Worm (Caenorhabditis elegans) whole organism, L3 larva: ENCODE results near the gene clec-183.

Experiments used
- R02D3.7 ChIP-seq: fragments of 150-350 bp; optimal IDR thresholded peaks from 2 replicates; lab custom pipeline; 2014; ENCODE audit warnings: missing biosample characterization, missing genetic modification characterization
- ZK546.5 ChIP-seq: sonication (generic microtip); optimal IDR thresholded peaks from 2 replicates; lab custom pipeline; 2017; ENCODE audit warnings: missing biosample characterization, missing genetic modification characterization
- aly-2 ChIP-seq: fragments of 150-350 bp; optimal IDR thresholded peaks from 2 replicates; lab custom pipeline; 2014; ENCODE audit warnings: missing biosample characterization, missing genetic modification characterization
- ceh-16 ChIP-seq: sonication (generic microtip); optimal IDR thresholded peaks from 2 replicates; lab custom pipeline; 2017; ENCODE audit warnings: missing biosample characterization, missing genetic modification characterization
- ceh-28 ChIP-seq: fragments of 150-350 bp; optimal IDR thresholded peaks from 2 replicates; lab custom pipeline; 2014; ENCODE audit warnings: missing biosample characterization, missing genetic modification reagents, missing genetic modification characterization
- ceh-82 ChIP-seq: fragments of 150-350 bp; optimal IDR thresholded peaks from 2 replicates; lab custom pipeline; 2014; ENCODE audit warnings: missing biosample characterization, missing genetic modification characterization
- ceh-9 ChIP-seq: sonication (generic microtip); optimal IDR thresholded peaks from 2 replicates; lab custom pipeline; 2018; ENCODE audit warnings: missing biosample characterization, missing genetic modification characterization
- daf-12 ChIP-seq: fragments of 150-350 bp; optimal IDR thresholded peaks from 2 replicates; lab custom pipeline; 2014; ENCODE audit warnings: missing biosample characterization, missing genetic modification reagents, missing genetic modification characterization
- egl-27 ChIP-seq: sonication (generic microtip); optimal IDR thresholded peaks from 4 replicates; lab custom pipeline; 2017; ENCODE audit warnings: missing biosample characterization, missing genetic modification reagents, missing genetic modification characterization
- egl-5 ChIP-seq: fragments of 150-350 bp; optimal IDR thresholded peaks from 2 replicates; lab custom pipeline; 2017; ENCODE audit warnings: missing biosample characterization, missing genetic modification reagents, missing genetic modification characterization, inconsistent platforms
- elt-1 ChIP-seq: fragments of 150-350 bp; optimal IDR thresholded peaks from 2 replicates; lab custom pipeline; 2014; ENCODE audit warnings: missing biosample characterization, missing genetic modification characterization
- elt-2 ChIP-seq: sonication (generic microtip); optimal IDR thresholded peaks from 2 replicates; lab custom pipeline; 2016; ENCODE audit warnings: missing genetic modification reagents, mild to moderate bottlenecking, missing genetic modification characterization, missing compliant biosample characterization
- elt-3 ChIP-seq, 3 experiments: fragments of 150-350 bp in 1 of 3; sonication (generic microtip) in 2 of 3; optimal IDR thresholded peaks; 2 replicates in 2 of 3; 4 replicates in 1 of 3; lab custom pipeline; 2014 to 2017; ENCODE audit warnings: missing biosample characterization in 3 of 3, missing genetic modification characterization in 3 of 3
- eor-1 ChIP-seq, 2 experiments: fragments of 150-350 bp; optimal IDR thresholded peaks; 2 replicates each; lab custom pipeline; 2014 to 2018; ENCODE audit warnings: missing biosample characterization in 2 of 2, missing genetic modification characterization in 2 of 2
- fkh-10 ChIP-seq: sonication (generic microtip); optimal IDR thresholded peaks from 2 replicates; lab custom pipeline; 2017; ENCODE audit warnings: missing biosample characterization, missing genetic modification reagents, missing genetic modification characterization
- fkh-2 ChIP-seq: fragments of 150-350 bp; optimal IDR thresholded peaks from 2 replicates; lab custom pipeline; 2014; ENCODE audit warnings: missing biosample characterization, missing genetic modification reagents, missing genetic modification characterization
- hmg-11 ChIP-seq: sonication (generic microtip); optimal IDR thresholded peaks from 2 replicates; lab custom pipeline; 2016; ENCODE audit warnings: missing genetic modification characterization, missing compliant biosample characterization
- jun-1 ChIP-seq: fragments of 150-350 bp; optimal IDR thresholded peaks from 2 replicates; lab custom pipeline; 2014; ENCODE audit warnings: missing biosample characterization, missing genetic modification reagents, missing genetic modification characterization
- lin-15B ChIP-seq: fragments of 150-350 bp; optimal IDR thresholded peaks from 2 replicates; lab custom pipeline; 2014; ENCODE audit warnings: missing biosample characterization, missing genetic modification characterization
- lin-39 ChIP-seq: fragments of 150-350 bp; optimal IDR thresholded peaks from 2 replicates; lab custom pipeline; 2018; ENCODE audit warnings: missing biosample characterization, missing genetic modification reagents, missing genetic modification characterization
- lsy-12 ChIP-seq: sonication (generic microtip); optimal IDR thresholded peaks from 2 replicates; lab custom pipeline; 2016; ENCODE audit warnings: mild to moderate bottlenecking, missing genetic modification characterization, missing compliant biosample characterization
- mdl-1 ChIP-seq: fragments of 150-350 bp; optimal IDR thresholded peaks from 2 replicates; lab custom pipeline; 2014; ENCODE audit warnings: missing biosample characterization, missing genetic modification characterization
- mml-1 ChIP-seq: fragments of 150-350 bp; sonication (generic microtip); optimal IDR thresholded peaks from 3 replicates; lab custom pipeline; 2014; ENCODE audit warnings: missing biosample characterization, missing genetic modification characterization
- nfya-1 ChIP-seq: sonication (generic microtip); optimal IDR thresholded peaks from 2 replicates; lab custom pipeline; 2017; ENCODE audit warnings: missing genetic modification characterization, mild to moderate bottlenecking, missing compliant biosample characterization, antibody characterized with exemption, moderate library complexity; ENCODE audit not compliant: insufficient read depth
- nhr-11 ChIP-seq: fragments of 150-350 bp; optimal IDR thresholded peaks from 2 replicates; lab custom pipeline; 2014; ENCODE audit warnings: missing biosample characterization, missing genetic modification characterization
- nhr-12 ChIP-seq: fragments of 150-350 bp; optimal IDR thresholded peaks from 2 replicates; lab custom pipeline; 2014; ENCODE audit warnings: missing biosample characterization, missing genetic modification characterization
- nhr-23 ChIP-seq: fragments of 150-350 bp; optimal IDR thresholded peaks from 2 replicates; lab custom pipeline; 2014; ENCODE audit warnings: missing biosample characterization, missing genetic modification reagents, missing genetic modification characterization
- nhr-237 ChIP-seq: fragments of 150-350 bp; optimal IDR thresholded peaks from 2 replicates; lab custom pipeline; 2014; ENCODE audit warnings: missing biosample characterization, missing genetic modification characterization
- nhr-25 ChIP-seq: sonication (generic microtip); optimal IDR thresholded peaks from 2 replicates; lab custom pipeline; 2017; ENCODE audit warnings: missing biosample characterization, missing genetic modification characterization
- nhr-77 ChIP-seq: fragments of 150-350 bp; optimal IDR thresholded peaks from 2 replicates; lab custom pipeline; 2014; ENCODE audit warnings: missing biosample characterization, missing genetic modification characterization
- pha-4 ChIP-seq: fragments of 150-350 bp; optimal IDR thresholded peaks from 2 replicates; lab custom pipeline; 2014; ENCODE audit warnings: missing biosample characterization, missing genetic modification reagents, missing genetic modification characterization
- pqm-1 ChIP-seq: fragments of 150-350 bp; optimal IDR thresholded peaks from 2 replicates; lab custom pipeline; 2017; ENCODE audit warnings: missing biosample characterization, missing genetic modification characterization, inconsistent platforms
- sea-2 ChIP-seq: fragments of 150-350 bp; sonication (generic microtip); optimal IDR thresholded peaks from 4 replicates; lab custom pipeline; 2014; ENCODE audit warnings: missing biosample characterization, missing genetic modification reagents, missing genetic modification characterization
- skn-1 ChIP-seq: fragments of 150-350 bp; optimal IDR thresholded peaks from 2 replicates; lab custom pipeline; 2014; ENCODE audit warnings: missing biosample characterization, missing genetic modification characterization
- snpc-4 ChIP-seq: fragments of 150-350 bp; optimal IDR thresholded peaks from 2 replicates; lab custom pipeline; 2014; ENCODE audit warnings: missing biosample characterization, missing genetic modification characterization
- tbx-2 ChIP-seq: sonication (generic microtip); optimal IDR thresholded peaks from 2 replicates; lab custom pipeline; 2016; ENCODE audit warnings: mild to moderate bottlenecking, missing genetic modification characterization, missing compliant biosample characterization
- unc-39 ChIP-seq: sonication (generic microtip); optimal IDR thresholded peaks from 4 replicates; lab custom pipeline; 2017; ENCODE audit warnings: missing biosample characterization, missing genetic modification characterization
- unc-62 ChIP-seq: fragments of 150-350 bp; sonication (generic microtip); optimal IDR thresholded peaks from 4 replicates; lab custom pipeline; 2014; ENCODE audit warnings: missing biosample characterization, missing genetic modification reagents, missing genetic modification characterization
- zag-1 ChIP-seq: fragments of 150-350 bp; optimal IDR thresholded peaks from 2 replicates; lab custom pipeline; 2014; ENCODE audit warnings: missing biosample characterization, missing genetic modification characterization
- ztf-11 ChIP-seq: fragments of 150-350 bp; optimal IDR thresholded peaks from 2 replicates; lab custom pipeline; 2014; ENCODE audit warnings: missing biosample characterization, missing genetic modification characterization
- ztf-4 ChIP-seq: fragments of 150-350 bp; optimal IDR thresholded peaks from 2 replicates; lab custom pipeline; 2014; ENCODE audit warnings: missing biosample characterization, missing genetic modification characterization

Gene clec-183

DNA sequence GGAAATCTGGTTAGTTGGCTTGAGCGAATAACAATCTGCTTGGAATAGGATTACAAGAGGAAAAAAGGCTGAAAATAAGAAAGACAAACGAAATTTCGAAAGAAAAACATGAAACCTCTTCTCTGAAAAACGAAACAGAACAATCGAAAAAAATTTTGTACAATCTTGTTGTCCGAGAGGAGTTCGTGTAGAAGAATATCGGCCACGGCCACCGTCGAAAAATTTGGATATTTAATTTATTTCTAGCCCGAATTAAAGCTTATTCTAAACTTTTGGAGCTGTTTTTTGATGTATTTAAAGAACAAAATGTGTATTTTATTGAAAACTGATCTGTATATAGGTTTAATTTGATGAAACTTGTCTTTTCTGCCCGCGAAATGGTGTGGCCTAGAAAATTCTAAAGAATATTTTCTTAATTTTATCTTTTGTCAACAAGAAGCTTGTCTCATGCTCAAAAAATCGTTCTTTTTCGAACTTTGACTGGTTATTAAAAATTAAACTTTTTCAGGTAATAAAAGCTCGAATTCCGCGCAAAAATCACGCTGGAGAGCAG, 8.8 kb downstream of the clec-183 start, which contains the start of gene T20D3.5:
Gene T20D3.5 (plus strand): TSS at position 503 of the 553 bp plus-strand sequence.
- TF ChIP-seq nhr-23, result no peak
- no peak for TF ChIP-seq mml-1 (tag; lab: Kevin White, UChicago)
- TF ChIP-seq nhr-77, result no peak
- TF ChIP-seq snpc-4 (tag; lab: Kevin White, UChicago), result no peak
- TF ChIP-seq fkh-2, result no peak
- no peak for TF ChIP-seq unc-62 (GFP tag; lab: Kevin White, UChicago)
- no peak for TF ChIP-seq ztf-11
- TF ChIP-seq nhr-25 (tag; lab: Kevin White, UChicago), result no peak
- no peak for TF ChIP-seq skn-1 (tag; lab: Kevin White, UChicago)
- TF ChIP-seq daf-12 (tag; lab: Kevin White, UChicago), result no peak
- no peak for TF ChIP-seq hmg-11
- no peak for TF ChIP-seq elt-1 (tag; lab: Kevin White, UChicago)
- no peak for TF ChIP-seq sea-2
- TF ChIP-seq pqm-1 (tag; lab: Kevin White, UChicago), result no peak
- no peak for TF ChIP-seq zag-1 (tag; lab: Kevin White, UChicago)
- no peak for TF ChIP-seq lin-39
- no peak for TF ChIP-seq nhr-12 (tag; lab: Kevin White, UChicago)
- TF ChIP-seq mdl-1, result no peak
- no peak for TF ChIP-seq aly-2 (tag; lab: Kevin White, UChicago)
- no peak for TF ChIP-seq ceh-9
- TF ChIP-seq, all 47 proteins: peak for 0

DNA sequence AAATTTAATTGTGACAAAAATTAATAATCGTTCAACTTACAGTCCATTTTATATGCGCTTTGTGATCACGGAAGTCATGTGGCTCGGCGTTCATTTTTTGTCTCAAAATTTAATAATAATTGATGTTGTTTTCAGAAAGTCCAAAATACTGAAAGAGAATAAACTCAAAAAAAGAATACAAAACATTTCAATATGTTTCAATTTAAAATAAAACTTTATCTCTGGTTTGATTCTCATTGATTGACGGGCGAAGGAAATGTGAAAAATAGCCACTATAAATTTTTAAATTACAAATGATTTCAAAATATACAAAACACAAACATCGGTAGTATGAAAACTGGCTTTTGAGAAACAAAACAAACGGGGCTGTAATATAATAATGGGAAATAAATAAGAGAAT, 11.4 kb downstream of the clec-183 start, which contains the start of gene T20D3.6:
Gene T20D3.6 (minus strand): TSS at position 101 of the 400 bp plus-strand sequence.
- no peak for TF ChIP-seq fkh-2
- TF ChIP-seq zag-1 (tag; lab: Kevin White, UChicago), result no peak
- TF ChIP-seq hmg-11, result no peak
- no peak for TF ChIP-seq ZK546.5 (tag; lab: Kevin White, UChicago)
- TF ChIP-seq ztf-4, result no peak
- no peak for TF ChIP-seq lin-15B
- TF ChIP-seq nhr-12 (tag; lab: Kevin White, UChicago), result no peak
- TF ChIP-seq, all 47 proteins: peak for 0

DNA sequence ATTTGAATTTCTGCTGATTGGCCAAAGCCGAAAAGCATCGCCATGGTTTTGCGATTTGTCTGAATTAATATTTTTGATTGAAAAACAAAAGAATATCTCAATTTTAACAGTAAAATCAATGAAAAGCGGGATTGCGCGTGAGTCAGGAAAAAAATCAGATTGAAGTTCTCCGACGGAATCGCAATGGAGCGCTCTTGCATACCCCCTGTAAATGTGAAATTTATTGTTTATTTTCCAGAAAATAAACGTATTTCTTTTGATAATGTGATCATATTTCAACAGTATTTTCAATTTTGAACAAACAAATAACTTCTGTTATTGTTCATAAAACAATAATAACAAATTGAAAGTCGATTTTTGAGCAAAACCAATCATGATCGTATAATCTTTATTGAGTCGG, 13.8 kb downstream of the clec-183 start, which contains the start of gene vps-26:
Gene vps-26 (minus strand): TSS at position 200 of the 400 bp plus-strand sequence.
- TF ChIP-seq elt-2, result peak; percentile 10
- peak; percentile 35 for TF ChIP-seq hmg-11
- no peak for TF ChIP-seq egl-5 (tag; lab: Kevin White, UChicago)
- no peak for TF ChIP-seq jun-1 (tag; lab: Kevin White, UChicago)
- peak; percentile 36 for TF ChIP-seq lin-15B
- peak; percentile 81 for TF ChIP-seq pha-4 (tag; lab: Kevin White, UChicago)
- TF ChIP-seq nfya-1 (tag; lab: Kevin White, UChicago), result no peak
- no peak for TF ChIP-seq ceh-16 (tag; lab: Kevin White, UChicago)
- TF ChIP-seq snpc-4 (tag; lab: Kevin White, UChicago), result no peak
- TF ChIP-seq ceh-28 (tag; lab: Kevin White, UChicago), result no peak
- no peak for TF ChIP-seq sea-2
- TF ChIP-seq nhr-12 (tag; lab: Kevin White, UChicago), result no peak
- TF ChIP-seq ceh-82 (tag; lab: Kevin White, UChicago), result no peak
- no peak for TF ChIP-seq nhr-11 (tag; lab: Kevin White, UChicago)
- no peak for TF ChIP-seq fkh-10 (GFP tag; lab: Kevin White, UChicago)

DNA sequence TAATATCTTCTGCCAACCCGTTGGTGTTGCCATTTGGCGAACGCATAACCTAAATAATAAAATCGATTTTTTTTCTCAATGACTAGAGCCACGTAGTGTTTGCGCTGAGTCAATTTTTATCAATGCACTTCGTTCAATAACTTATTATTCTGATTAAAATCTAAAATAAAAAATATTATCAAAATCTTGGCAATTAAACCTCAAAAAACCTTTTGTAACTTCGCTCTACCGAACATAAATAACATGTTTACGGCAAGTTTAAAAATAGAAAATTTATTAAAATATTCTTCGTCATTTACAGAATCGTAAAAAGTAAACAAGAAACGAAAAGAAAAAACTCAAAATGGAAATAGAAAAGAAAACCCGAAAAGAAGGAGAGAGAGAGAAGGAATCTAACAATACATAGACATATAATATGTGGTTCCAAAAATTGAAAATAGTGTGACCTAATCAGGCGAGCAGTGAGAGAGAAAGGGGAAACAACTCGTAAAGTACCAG, 15.3 kb downstream of the clec-183 start, which contains the start of gene pigc-1:
Gene pigc-1 (minus strand): TSS at position 51 of the 498 bp plus-strand sequence.
- TF ChIP-seq R02D3.7 (no peak), ztf-4 (no peak), daf-12 (tag; lab: Kevin White, UChicago) (no peak), tbx-2 (no peak), fkh-10 (GFP tag; lab: Kevin White, UChicago) (no peak), pha-4 (tag; lab: Kevin White, UChicago) (peak; percentile 80)

DNA sequence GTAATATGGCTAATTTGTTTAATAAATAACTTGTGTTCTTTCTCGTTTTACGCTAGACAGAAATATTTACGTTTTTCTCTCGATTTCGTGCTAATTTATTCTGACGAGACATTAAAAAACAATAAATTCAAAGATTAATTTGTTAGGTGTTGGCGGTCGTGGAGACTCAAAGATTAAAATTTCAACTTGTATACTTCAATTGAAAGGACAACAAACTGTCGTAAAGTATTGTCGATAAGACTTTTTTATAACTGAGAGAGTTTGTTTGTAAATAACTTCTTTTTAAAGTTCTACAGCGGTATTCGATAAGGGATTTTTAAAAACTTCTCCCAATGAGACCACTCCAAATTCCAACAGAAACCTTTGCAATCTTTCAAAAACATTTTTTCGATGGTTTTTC, 25.9 kb downstream of the clec-183 start:
- TF ChIP-seq egl-27 (no peak), elt-2 (no peak), nhr-237 (tag; lab: Kevin White, UChicago) (no peak), lsy-12 (tag; lab: Kevin White, UChicago) (no peak), tbx-2 (no peak), ceh-16 (tag; lab: Kevin White, UChicago) (no peak), egl-5 (tag; lab: Kevin White, UChicago) (no peak), sea-2 (no peak), aly-2 (tag; lab: Kevin White, UChicago) (no peak), unc-39 (tag; lab: Kevin White, UChicago) (no peak), elt-3 (tag; optimal IDR thresholded peaks at IDR 0.05; lab: Kevin White, UChicago) (no peak), daf-12 (tag; lab: Kevin White, UChicago) (no peak), jun-1 (tag; lab: Kevin White, UChicago) (no peak), eor-1 (tag; optimal IDR thresholded peaks at IDR 0.05; lab: Kevin White, UChicago) (no peak)
